Worm (Caenorhabditis elegans): ENCODE measurements around the gene F23B12.4.

Gene F23B12.4

DNA sequence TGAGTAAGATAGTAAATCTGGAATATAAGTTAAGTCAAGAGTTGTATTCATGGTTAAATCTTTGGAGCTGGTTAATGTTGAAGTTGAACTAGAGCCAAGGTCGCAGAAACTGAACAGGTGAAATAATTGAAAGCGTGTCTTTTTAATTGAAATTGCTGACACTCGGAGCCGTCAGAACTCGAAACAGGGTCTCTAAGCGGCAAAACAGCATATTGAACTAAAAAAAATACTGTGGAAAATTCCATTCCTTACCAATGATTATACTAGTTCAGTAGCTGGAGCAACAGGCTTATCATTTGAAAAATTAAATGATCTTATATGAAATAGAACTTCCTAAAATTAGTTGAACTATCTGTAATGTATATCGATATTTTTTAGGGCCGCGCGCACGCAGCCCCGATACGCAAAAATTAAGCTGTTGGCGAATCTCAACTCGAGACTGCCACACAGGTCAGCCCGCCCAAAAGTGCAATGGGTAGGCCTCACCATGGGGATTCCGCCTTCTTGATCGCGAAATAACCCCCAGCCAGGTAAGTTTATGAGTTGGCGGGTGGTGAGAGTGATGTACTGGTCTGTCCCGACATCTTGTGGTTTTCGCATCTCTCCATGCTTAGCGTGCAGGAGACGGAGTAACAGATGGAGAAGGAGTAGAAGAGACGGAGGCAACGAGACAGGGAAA is 27.4 kb downstream of the F23B12.4 start, which contains the start of gene srz-97 (continued):
- TF ChIP-seq attf-3 (GFP tag; conservative IDR thresholded peaks at IDR 0.05): no peak
- no peak for TF ChIP-seq F57A8.1 (GFP tag; optimal IDR thresholded peaks at IDR 0.05)
- TF ChIP-seq let-607 (tag; optimal IDR thresholded peaks at IDR 0.05): no peak
- no peak for TF ChIP-seq ccch-3 (GFP tag; optimal IDR thresholded peaks at IDR 0.05)
- TF ChIP-seq cebp-1 (GFP tag; IDR thresholded peaks at IDR 0.05): no peak
- TF ChIP-seq cebp-1 (tag; optimal IDR thresholded peaks at IDR 0.05): no peak
- no peak for TF ChIP-seq tlf-1 (GFP tag; optimal IDR thresholded peaks at IDR 0.05)
- TF ChIP-seq nhr-80 (tag; optimal IDR thresholded peaks at IDR 0.05): no peak
- no peak for TF ChIP-seq rpc-1 (optimal IDR thresholded peaks at IDR 0.05)
- no peak for TF ChIP-seq rpc-1 (tag; optimal IDR thresholded peaks at IDR 0.05)
- 0 out of 2 replicates have a peak, but pooled peaks have one; percentile 42 for TF ChIP-seq Y79H2A.3 (GFP tag; conservative IDR thresholded peaks at IDR 0.05)
- no peak for TF ChIP-seq ceh-27 (GFP tag; optimal IDR thresholded peaks at IDR 0.05)
- no peak for TF ChIP-seq unc-130 (GFP tag; optimal IDR thresholded peaks at IDR 0.05)
- TF ChIP-seq aptf-2 (GFP tag; conservative IDR thresholded peaks at IDR 0.05): peak; percentile 64; the same call in 1 of the 2 replicates
- no peak for TF ChIP-seq akir-1 (GFP tag; optimal IDR thresholded peaks at IDR 0.05)
- TF ChIP-seq lsl-1 (GFP tag; optimal IDR thresholded peaks at IDR 0.05): peak; percentile 59
- TF ChIP-seq repo-1 (tag; optimal IDR thresholded peaks at IDR 0.05): no peak
- peak; percentile 27 for TF ChIP-seq ztf-18 (tag; optimal IDR thresholded peaks at IDR 0.05)
- peak; percentile 48; the same call in 1 of the 2 replicates for TF ChIP-seq Y56A3A.18 (GFP tag; IDR thresholded peaks at IDR 0.05)
- TF ChIP-seq attf-6 (GFP tag; IDR thresholded peaks at IDR 0.05): peak; percentile 84
- TF ChIP-seq K11D2.4 (GFP tag; IDR thresholded peaks at IDR 0.05): no peak
- TF ChIP-seq zfh-2 (GFP tag; conservative IDR thresholded peaks at IDR 0.05): no peak; the same call in 1 of the 2 replicates
- no peak for TF ChIP-seq ceh-79 (tag; optimal IDR thresholded peaks at IDR 0.05)
- TF ChIP-seq aptf-3 (GFP tag; IDR thresholded peaks at IDR 0.05): no peak
- TF ChIP-seq tbx-9 (tag; optimal IDR thresholded peaks at IDR 0.05; ENCODE audit: borderline replicate concordance): no peak
- TF ChIP-seq mel-28 (tag; optimal IDR thresholded peaks at IDR 0.05; ENCODE audit: borderline replicate concordance): no peak
- no peak for TF ChIP-seq sdz-38 (tag; optimal IDR thresholded peaks at IDR 0.05)
- no peak for TF ChIP-seq F55B11.4 (tag; optimal IDR thresholded peaks at IDR 0.05; ENCODE audit: borderline replicate concordance, insufficient read depth)
- no peak for TF ChIP-seq F39B2.1 (GFP tag; IDR thresholded peaks at IDR 0.05)
- peak; percentile 94 for TF ChIP-seq snpc-4 (GFP tag; optimal IDR thresholded peaks at IDR 0.05)
- peak; percentile 93 to 99 (median 98) for TF ChIP-seq snpc-4 (tag; optimal IDR thresholded peaks at IDR 0.05)
- TF ChIP-seq F52B5.7 (tag; optimal IDR thresholded peaks at IDR 0.05): no peak
- TF ChIP-seq ceh-58 (GFP tag; IDR thresholded peaks at IDR 0.05): no peak
- TF ChIP-seq sptf-2 (GFP tag; optimal IDR thresholded peaks at IDR 0.05): no peak
- TF ChIP-seq lin-26 (GFP tag; IDR thresholded peaks at IDR 0.05): peak; percentile 68; the same call in 1 of the 2 replicates
- TF ChIP-seq attf-5 (GFP tag; optimal IDR thresholded peaks at IDR 0.05): no peak
- peak; percentile 79 for TF ChIP-seq him-1 (tag; optimal IDR thresholded peaks at IDR 0.05)
- TF ChIP-seq nhr-27 (tag; optimal IDR thresholded peaks at IDR 0.05): no peak
- no peak for TF ChIP-seq nfya-2 (GFP tag; IDR thresholded peaks at IDR 0.05)
- no peak for TF ChIP-seq ztf-22 (GFP tag; optimal IDR thresholded peaks at IDR 0.05)
- no peak for TF ChIP-seq F10E7.11 (tag; optimal IDR thresholded peaks at IDR 0.05)
- no peak for TF ChIP-seq hlh-26 (GFP tag; conservative IDR thresholded peaks at IDR 0.05)
- TF ChIP-seq hlh-12 (tag; optimal IDR thresholded peaks at IDR 0.05): no peak
- TF ChIP-seq ztf-28 (GFP tag; IDR thresholded peaks at IDR 0.05): no peak
- no peak for TF ChIP-seq efl-1 (GFP tag; optimal IDR thresholded peaks at IDR 0.05)
- no peak for TF ChIP-seq lin-35 (GFP tag; optimal IDR thresholded peaks at IDR 0.05)
- TF ChIP-seq lin-54 (GFP tag; optimal IDR thresholded peaks at IDR 0.05): peak; percentile 13
- TF ChIP-seq Y67H2A.10 (GFP tag; conservative IDR thresholded peaks at IDR 0.05): no peak

All from whole organism, young adult.